Worm (Caenorhabditis elegans) whole organism, midembryonic: ENCODE results near the gene K07F5.15.
"Not testable (repeated sequence)": the region's sequence is repeated elsewhere in the genome, so short reads cannot be mapped to it uniquely, and the experiment has no call there.

Experiments
- T22C8.4 ChIP-seq: fragments of 200-800 bp; sonication (Bioruptor generic); IDR thresholded peaks from 2 replicates; pipeline ENCODE4 v1.3.6; 2022; ENCODE audit warnings: missing genetic modification characterization, missing compliant biosample characterization
- cog-1 ChIP-seq: sonication (generic microtip); optimal IDR thresholded peaks from 2 replicates; lab custom pipeline; 2016; ENCODE audit warnings: missing genetic modification characterization, missing compliant biosample characterization
- flt-1 ChIP-seq: fragments of 200-800 bp; sonication (Bioruptor generic); IDR thresholded peaks from 2 replicates; pipeline ENCODE4 v1.3.6; 2022; ENCODE audit warnings: missing genetic modification characterization, missing compliant biosample characterization
- klf-2 ChIP-seq: fragments of 200-800 bp; sonication (Bioruptor generic); conservative IDR thresholded peaks from 2 replicates; pipeline ENCODE4 v1.3.6; 2022; ENCODE audit warnings: missing genetic modification reagents, missing genetic modification characterization, missing compliant biosample characterization
- med-1 ChIP-seq: sonication (generic microtip); optimal IDR thresholded peaks from 2 replicates; lab custom pipeline; 2017; ENCODE audit warnings: missing genetic modification characterization, mild to moderate bottlenecking, missing compliant biosample characterization, antibody characterized with exemption, missing genetic modification reagents; ENCODE audit not compliant: insufficient read depth
- ref-1 ChIP-seq: fragments of 200-800 bp; sonication (Bioruptor generic); conservative IDR thresholded peaks from 2 replicates; pipeline ENCODE4 v1.3.6; 2022; ENCODE audit warnings: missing genetic modification reagents, missing genetic modification characterization, missing compliant biosample characterization
- tab-1 ChIP-seq: fragments of 200-800 bp; sonication (Bioruptor generic); IDR thresholded peaks from 2 replicates; pipeline ENCODE4 v1.3.6; 2022; ENCODE audit warnings: missing genetic modification characterization, missing compliant biosample characterization
- ztf-23 ChIP-seq: fragments of 200-800 bp; sonication (Bioruptor generic); IDR thresholded peaks from 2 replicates; pipeline ENCODE4 v1.3.6; 2022; ENCODE audit warnings: missing genetic modification reagents, missing genetic modification characterization, missing compliant biosample characterization
- ztf-29 ChIP-seq: fragments of 200-800 bp; sonication (Bioruptor generic); IDR thresholded peaks from 2 replicates; pipeline ENCODE4 v1.3.6; 2022; ENCODE audit warnings: missing genetic modification reagents, missing genetic modification characterization, missing compliant biosample characterization

Gene K07F5.15

DNA sequence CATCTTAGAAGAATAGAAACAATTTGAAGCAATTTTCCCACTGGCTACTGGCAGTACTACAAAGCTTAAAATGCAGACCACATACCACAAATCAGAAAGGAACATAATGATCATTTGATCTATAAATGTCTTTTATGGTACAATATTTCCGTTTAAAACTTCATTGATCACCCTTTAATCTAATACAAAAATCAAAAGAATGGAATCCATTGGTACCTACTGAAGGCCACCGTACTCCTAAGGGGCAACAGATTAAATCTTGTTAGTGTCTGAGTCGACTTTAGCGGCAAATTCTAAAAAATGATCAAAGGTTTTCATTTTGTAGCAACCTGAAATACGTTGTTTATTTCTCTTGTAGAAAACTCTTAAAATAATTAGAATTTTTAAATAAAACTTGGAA, 7.3 kb downstream of the K07F5.15 start:
- TF ChIP-seq T22C8.4 (GFP tag; lab: Robert Waterston, UW) = no peak
- TF ChIP-seq med-1 = no peak
- no peak for TF ChIP-seq ref-1 (GFP tag; lab: Robert Waterston, UW)
- no peak for TF ChIP-seq ztf-23 (GFP tag; lab: Robert Waterston, UW)
- no peak for TF ChIP-seq klf-2
- no peak for TF ChIP-seq cog-1 (tag; lab: Kevin White, UChicago)
- TF ChIP-seq ztf-29 (GFP tag; lab: Robert Waterston, UW) = no peak
- no peak for TF ChIP-seq flt-1 (GFP tag; lab: Robert Waterston, UW)
- no peak for TF ChIP-seq tab-1 (GFP tag; lab: Robert Waterston, UW)

DNA sequence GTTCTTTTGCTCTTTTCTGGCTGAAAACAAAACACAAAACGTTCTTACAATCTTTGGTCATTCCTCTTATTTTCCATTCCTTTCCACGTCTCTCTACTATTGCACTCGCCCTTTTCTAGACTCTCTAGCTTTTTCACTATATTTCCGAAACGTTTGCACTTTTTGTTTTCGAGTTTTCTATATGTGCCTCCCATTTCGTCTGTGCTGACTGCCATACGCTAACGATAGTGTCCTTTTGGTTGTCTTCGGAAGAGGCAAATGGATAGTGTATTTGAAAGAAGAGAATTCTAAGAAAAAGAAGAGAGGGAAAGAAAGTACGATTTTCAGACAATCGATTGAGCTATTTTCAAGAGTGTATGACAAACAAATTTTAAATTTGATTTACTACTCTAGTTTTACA, 7.9 kb downstream of the K07F5.15 start:
- TF ChIP-seq ztf-23 (GFP tag; lab: Robert Waterston, UW) (no peak), ref-1 (GFP tag; lab: Robert Waterston, UW) (no peak), med-1 (no peak), flt-1 (GFP tag; lab: Robert Waterston, UW) (no peak), klf-2 (no peak), cog-1 (tag; lab: Kevin White, UChicago) (no peak), tab-1 (GFP tag; lab: Robert Waterston, UW) (no peak), T22C8.4 (GFP tag; lab: Robert Waterston, UW) (no peak), ztf-29 (GFP tag; lab: Robert Waterston, UW) (no peak)

DNA sequence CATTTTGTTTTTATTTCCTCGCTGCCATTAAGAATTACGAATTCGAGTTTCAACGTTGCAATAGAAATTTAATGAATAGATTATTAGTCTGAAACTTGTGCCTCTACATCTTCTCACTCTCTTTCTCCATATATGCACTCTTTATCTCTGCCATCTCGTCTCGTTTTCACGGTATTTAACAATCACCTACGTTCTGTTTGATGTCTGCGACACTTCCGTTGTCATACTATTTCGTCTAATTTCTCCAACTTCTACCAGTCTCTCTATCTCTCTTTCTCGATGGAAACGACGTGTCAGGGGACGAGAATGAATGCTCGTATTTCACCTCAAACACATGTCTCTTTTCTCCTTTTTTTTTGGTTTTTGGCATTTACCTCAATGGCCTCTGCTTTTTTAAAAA, 9.0 kb downstream of the K07F5.15 start:
- TF ChIP-seq T22C8.4 (GFP tag; lab: Robert Waterston, UW) = no peak
- TF ChIP-seq ztf-29 (GFP tag; lab: Robert Waterston, UW) = no peak
- no peak for TF ChIP-seq ztf-23 (GFP tag; lab: Robert Waterston, UW)

DNA sequence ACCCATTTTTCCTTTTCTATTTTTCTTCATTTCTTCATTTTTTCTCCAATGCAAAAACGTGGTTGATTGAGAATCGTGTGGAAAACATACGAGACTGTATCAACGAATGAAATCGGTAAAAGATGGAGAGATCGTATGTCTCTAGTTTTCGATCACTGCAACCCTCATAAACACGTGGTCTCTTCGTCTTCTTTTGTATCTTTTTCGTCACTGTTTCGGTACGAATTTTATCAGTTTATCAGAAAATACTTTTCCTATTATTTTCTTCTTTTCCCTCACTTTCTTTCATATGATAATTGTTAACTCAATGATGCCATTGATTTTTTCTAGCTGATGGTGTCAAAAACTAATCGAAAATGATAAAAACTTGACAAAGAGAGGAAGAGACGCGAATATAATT, 10.8 kb downstream of the K07F5.15 start:
- TF ChIP-seq ref-1 (GFP tag; lab: Robert Waterston, UW) = no peak
- TF ChIP-seq ztf-29 (GFP tag; lab: Robert Waterston, UW) = no peak
- TF ChIP-seq tab-1 (GFP tag; lab: Robert Waterston, UW) = no peak
- TF ChIP-seq med-1 = no peak
- TF ChIP-seq T22C8.4 (GFP tag; lab: Robert Waterston, UW) = no peak
- TF ChIP-seq flt-1 (GFP tag; lab: Robert Waterston, UW) = no peak
- TF ChIP-seq ztf-23 (GFP tag; lab: Robert Waterston, UW) = no peak
- no peak for TF ChIP-seq cog-1 (tag; lab: Kevin White, UChicago)
- no peak for TF ChIP-seq klf-2

DNA sequence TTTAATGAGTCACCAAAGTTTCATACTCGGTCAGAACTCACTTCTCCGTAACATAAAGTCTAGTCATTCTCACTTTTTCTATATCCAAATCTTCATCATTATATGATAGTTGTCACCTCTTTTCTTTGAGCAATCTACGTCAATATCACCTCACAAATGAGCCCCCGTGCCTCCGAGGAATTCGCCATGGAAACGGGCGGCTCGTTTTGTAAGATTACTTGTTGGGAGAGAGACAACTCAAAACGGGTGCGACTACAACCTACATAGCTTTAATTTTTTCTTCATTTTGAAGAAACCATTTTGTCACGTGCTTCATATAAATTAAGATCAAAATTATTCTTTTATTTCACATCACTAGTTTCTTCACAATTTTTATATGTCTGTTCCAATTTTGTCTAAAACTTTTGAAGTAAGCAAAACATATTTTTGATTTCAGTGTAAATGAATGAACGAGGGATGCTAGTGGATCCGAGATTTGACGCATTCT, 14.1 kb downstream of the K07F5.15 start, which contains the start of gene nhr-4:
Gene nhr-4 (plus strand): TSS at position 437 of the 487 bp plus-strand sequence.
- no peak for TF ChIP-seq klf-2
- TF ChIP-seq cog-1 (tag; lab: Kevin White, UChicago) = no peak
- no peak for TF ChIP-seq tab-1 (GFP tag; lab: Robert Waterston, UW)
- no peak for TF ChIP-seq T22C8.4 (GFP tag; lab: Robert Waterston, UW)
- TF ChIP-seq flt-1 (GFP tag; lab: Robert Waterston, UW) = no peak
- no peak for TF ChIP-seq ztf-23 (GFP tag; lab: Robert Waterston, UW)
- TF ChIP-seq med-1 = no peak
- no peak for TF ChIP-seq ref-1 (GFP tag; lab: Robert Waterston, UW)
- TF ChIP-seq ztf-29 (GFP tag; lab: Robert Waterston, UW) = no peak

DNA sequence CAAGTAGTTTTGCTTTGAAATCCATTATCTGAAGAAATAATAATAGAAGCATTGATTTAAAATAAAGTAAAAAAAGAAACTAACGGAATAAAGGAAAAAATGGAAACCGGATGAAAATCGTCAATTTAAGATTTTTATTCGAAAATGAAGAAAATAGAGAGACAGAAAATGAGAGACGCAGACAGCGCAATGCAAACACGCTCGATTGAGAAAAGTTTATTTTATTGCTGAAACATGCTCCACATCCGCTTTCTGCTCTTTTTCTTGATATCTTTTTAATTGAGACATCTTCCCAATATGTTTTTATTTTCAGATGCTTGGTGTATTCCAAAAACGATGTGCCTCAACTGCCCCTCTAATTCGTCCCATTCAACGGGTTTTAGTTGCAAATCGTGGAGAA, 19.4 kb downstream of the K07F5.15 start, which contains the start of the genes prp-18 and mccc-1:
Gene prp-18 (minus strand): TSS at position 127 of the 400 bp plus-strand sequence.
Gene mccc-1 (plus strand): TSS at position 314 of the 400 bp plus-strand sequence.
- TF ChIP-seq med-1 (no peak), ztf-23 (GFP tag; lab: Robert Waterston, UW) (no peak), flt-1 (GFP tag; lab: Robert Waterston, UW) (no peak), ztf-29 (GFP tag; lab: Robert Waterston, UW) (no peak), klf-2 (no peak), cog-1 (tag; lab: Kevin White, UChicago) (no peak), ref-1 (GFP tag; lab: Robert Waterston, UW) (no peak), tab-1 (GFP tag; lab: Robert Waterston, UW) (no peak), T22C8.4 (GFP tag; lab: Robert Waterston, UW) (no peak)

DNA sequence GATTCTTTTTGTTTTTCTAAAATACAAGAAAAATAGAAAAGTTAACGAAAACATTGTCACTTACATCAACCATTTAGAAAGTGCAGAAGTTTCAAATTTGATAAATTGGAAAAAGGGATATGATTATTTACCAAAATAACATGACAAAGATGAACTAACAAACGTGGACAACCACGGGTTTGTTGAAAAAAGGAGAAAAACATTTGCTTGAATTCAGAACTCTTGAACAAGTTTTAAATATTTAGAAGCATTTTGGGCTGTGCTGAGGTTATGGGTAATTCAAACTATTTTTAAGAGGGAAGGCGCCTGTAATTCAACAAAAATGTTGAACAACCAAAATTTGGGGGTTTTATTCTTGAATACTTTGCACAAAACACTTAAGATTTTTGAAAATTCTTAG, 25.0 kb downstream of the K07F5.15 start, which contains the start of gene ttbk-3:
Gene ttbk-3 (minus strand): TSS at position 101 of the 400 bp plus-strand sequence.
- no peak for TF ChIP-seq T22C8.4 (GFP tag; lab: Robert Waterston, UW)
- TF ChIP-seq ref-1 (GFP tag; lab: Robert Waterston, UW) = no peak
- TF ChIP-seq ztf-29 (GFP tag; lab: Robert Waterston, UW) = no peak
- no peak for TF ChIP-seq cog-1 (tag; lab: Kevin White, UChicago)
- no peak for TF ChIP-seq ztf-23 (GFP tag; lab: Robert Waterston, UW)
- no peak for TF ChIP-seq med-1
- TF ChIP-seq flt-1 (GFP tag; lab: Robert Waterston, UW) = no peak
- no peak for TF ChIP-seq tab-1 (GFP tag; lab: Robert Waterston, UW)
- no peak for TF ChIP-seq klf-2

DNA sequence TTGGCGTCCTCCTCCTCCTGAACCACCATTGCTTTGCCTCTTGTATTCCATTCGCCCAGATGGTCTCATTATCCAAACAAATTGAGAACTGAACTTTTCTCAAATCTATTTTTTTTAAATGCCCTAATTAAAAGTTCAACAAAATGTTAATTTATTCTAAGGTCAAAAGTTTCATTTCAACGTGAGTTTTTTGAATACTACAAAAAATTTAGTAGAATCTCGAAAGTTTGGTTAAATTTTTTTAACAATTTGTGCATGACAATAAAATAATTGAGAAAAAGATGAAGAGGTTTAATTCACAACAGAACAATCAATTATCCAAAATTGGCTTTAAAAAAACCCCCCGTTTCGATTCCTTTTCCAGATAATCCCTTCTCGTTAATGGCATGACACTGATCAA, 27.1 kb downstream of the K07F5.15 start, which contains the start of gene F32B6.4:
Gene F32B6.4 (minus strand): TSS at position 101 of the 400 bp plus-strand sequence.
- TF ChIP-seq ztf-29 (GFP tag; lab: Robert Waterston, UW) (no peak), flt-1 (GFP tag; lab: Robert Waterston, UW) (no peak), klf-2 (no peak), T22C8.4 (GFP tag; lab: Robert Waterston, UW) (no peak), ref-1 (GFP tag; lab: Robert Waterston, UW) (no peak), med-1 (no peak), ztf-23 (GFP tag; lab: Robert Waterston, UW) (no peak), tab-1 (GFP tag; lab: Robert Waterston, UW) (no peak), cog-1 (tag; lab: Kevin White, UChicago) (no peak)

DNA sequence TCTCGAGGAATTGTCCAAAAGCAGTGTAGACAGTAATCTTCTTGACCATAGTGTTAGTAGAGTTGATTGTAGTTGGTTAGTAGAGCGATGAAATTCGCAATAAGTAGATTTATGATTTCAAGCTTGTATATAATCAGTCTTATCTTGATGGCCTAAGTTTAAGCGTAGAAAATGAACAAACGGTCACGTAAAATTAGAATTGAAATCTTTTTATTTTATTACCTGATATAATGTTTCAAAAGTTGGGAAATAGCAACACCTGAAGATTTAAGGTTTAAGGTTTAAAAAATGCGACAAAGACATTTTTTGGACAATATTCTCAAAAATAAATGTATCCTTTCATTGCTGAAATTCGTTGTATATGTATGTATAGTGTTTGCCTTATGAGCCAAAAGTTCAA, 28.8 kb downstream of the K07F5.15 start, which contains the start of gene sss-1:
Gene sss-1 (minus strand): TSS at position 101 of the 400 bp plus-strand sequence.
- not testable (repeated sequence) for TF ChIP-seq med-1; ztf-23 (GFP tag; lab: Robert Waterston, UW); T22C8.4 (GFP tag; lab: Robert Waterston, UW)
